Worm (Caenorhabditis elegans) whole organism, late embryonic: Measurements from ENCODE around the gene wnk-1.

Experiments
- che-1 ChIP-seq: sonication (generic microtip); optimal IDR thresholded peaks from 2 replicates; lab custom pipeline; 2016; ENCODE audit warnings: mild to moderate bottlenecking, missing genetic modification characterization, missing compliant biosample characterization
- dve-1 ChIP-seq: sonication (generic microtip); optimal IDR thresholded peaks from 2 replicates; lab custom pipeline; 2017; ENCODE audit warnings: antibody characterized with exemption, mild to moderate bottlenecking, missing genetic modification characterization, missing compliant biosample characterization
- fkh-10 ChIP-seq: fragments of 150-350 bp; optimal IDR thresholded peaks from 2 replicates; lab custom pipeline; 2014; ENCODE audit warnings: missing biosample characterization, missing genetic modification reagents, missing genetic modification characterization
- madf-2 ChIP-seq: sonication (generic microtip); optimal IDR thresholded peaks from 2 replicates; lab custom pipeline; 2017; ENCODE audit warnings: missing genetic modification characterization, missing compliant biosample characterization
- nhr-11 ChIP-seq: fragments of 150-350 bp; optimal IDR thresholded peaks from 2 replicates; lab custom pipeline; 2014; ENCODE audit warnings: missing biosample characterization, missing genetic modification characterization

ce11 chrIV:9227650-9228049 is 27.7 kb downstream of the wnk-1 start:
- TF ChIP-seq fkh-10 (GFP tag; lab: Kevin White, UChicago) = no peak
- no peak for TF ChIP-seq dve-1 (tag; lab: Kevin White, UChicago)
- TF ChIP-seq madf-2 (tag; lab: Kevin White, UChicago) = no peak
- TF ChIP-seq nhr-11 = no peak
- TF ChIP-seq che-1 (tag; lab: Kevin White, UChicago) = no peak
